Fruit fly (Drosophila melanogaster) whole organism: Measurements from ENCODE around the gene Ost48.

Experiments
- CG8478 ChIP-seq: fragments of >200 bp; optimal IDR thresholded peaks from 2 replicates; lab custom pipeline; 2018; ENCODE audit warnings: inconsistent platforms
- Dll ChIP-seq: fragments of >200 bp; optimal IDR thresholded peaks from 2 replicates; lab custom pipeline; 2017
- EcR ChIP-seq, 2 experiments: fragments of >200 bp; optimal IDR thresholded peaks; 2 replicates each; lab custom pipeline; 2017; ENCODE audit warnings: missing biosample characterization in 2 of 2, missing genetic modification characterization in 2 of 2, missing genetic modification reagents in 2 of 2
- pan ChIP-seq: fragments of >200 bp; optimal IDR thresholded peaks from 2 replicates; lab custom pipeline; 2017
- psq ChIP-seq: fragments of >200 bp; optimal IDR thresholded peaks from 2 replicates; lab custom pipeline; 2017
- usp ChIP-seq: fragments of >200 bp; optimal IDR thresholded peaks from 2 replicates; lab custom pipeline; 2017; ENCODE audit warnings: missing biosample characterization, missing genetic modification characterization, mixed read lengths

Ost48 gene

DNA sequence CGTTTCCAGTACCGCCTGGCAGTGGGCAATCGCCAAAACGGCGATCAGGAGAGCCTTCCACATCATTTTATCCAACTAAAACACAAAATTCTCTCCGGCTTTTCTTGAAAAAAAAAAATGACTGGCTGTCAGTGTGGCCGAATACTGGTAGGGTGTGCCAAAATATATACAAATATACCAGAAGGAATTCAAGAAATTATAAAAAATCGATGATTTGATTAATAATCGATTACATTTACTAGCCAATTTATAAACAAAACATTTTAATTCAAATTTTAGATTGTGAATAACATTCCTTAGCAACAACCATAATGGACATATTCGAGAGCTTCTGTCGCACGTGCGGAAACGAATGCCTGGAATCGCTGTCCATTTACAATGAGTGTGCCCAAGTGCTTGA lies at the start of gene Ost48, which contains the start of gene Dlip1:
TSS of gene Ost48 (minus strand) at position 150 of the 400 bp plus-strand sequence.
TSS of gene Dlip1 (plus strand) at position 257 of the 400 bp plus-strand sequence.
- TF ChIP-seq Dll (lab: Kevin White, UChicago) (no peak), CG8478 (lab: Kevin White, UChicago) (no peak), psq (lab: Kevin White, UChicago) (no peak), usp (no peak), pan (lab: Kevin White, UChicago) (no peak), EcR (GFP tag; optimal IDR thresholded peaks at IDR 0.05; lab: Kevin White, UChicago) (no peak)

DNA sequence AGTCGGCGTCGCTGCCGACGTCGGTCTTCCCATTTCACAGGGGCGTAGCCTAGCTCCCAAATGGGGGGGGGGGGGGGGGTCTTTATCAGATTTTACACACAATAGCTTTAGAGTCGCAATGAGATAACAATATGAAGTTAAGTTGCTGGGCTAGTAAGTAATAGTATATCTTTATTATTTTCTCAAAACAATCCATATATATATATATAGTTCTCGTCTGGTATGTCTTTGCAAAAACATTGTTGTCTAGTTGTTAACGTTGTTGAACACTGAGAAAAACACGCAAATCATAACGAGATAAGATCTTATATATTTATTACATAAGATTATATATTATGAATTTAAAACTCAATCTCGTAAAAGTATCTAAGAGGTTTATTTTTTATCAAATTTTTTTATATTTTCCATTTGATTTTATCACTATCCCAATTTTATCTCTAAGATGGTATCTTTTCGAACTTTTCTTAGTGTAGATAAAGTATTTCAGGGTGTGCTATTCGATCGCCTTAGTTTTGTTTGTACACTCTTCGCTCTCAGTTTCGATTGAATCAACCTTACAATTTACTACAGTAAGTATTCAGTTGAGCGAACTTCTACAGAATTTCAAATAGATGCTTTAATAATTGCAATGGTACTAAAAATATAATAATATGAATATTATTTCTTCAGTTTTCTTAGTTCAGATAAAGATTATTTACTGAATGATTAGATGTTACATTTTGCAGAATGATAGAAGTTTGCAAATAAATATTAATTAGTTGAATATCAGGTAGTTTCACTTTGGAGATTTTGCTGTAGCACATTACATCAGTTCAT lies 43.8 kb upstream of the Ost48 start:
- no peak for TF ChIP-seq psq (lab: Kevin White, UChicago)
- no peak for TF ChIP-seq pan (lab: Kevin White, UChicago)
- TF ChIP-seq EcR (GFP tag; optimal IDR thresholded peaks at IDR 0.05; lab: Kevin White, UChicago), result no peak
- no peak for TF ChIP-seq CG8478 (lab: Kevin White, UChicago)
- TF ChIP-seq Dll (lab: Kevin White, UChicago), result no peak

DNA sequence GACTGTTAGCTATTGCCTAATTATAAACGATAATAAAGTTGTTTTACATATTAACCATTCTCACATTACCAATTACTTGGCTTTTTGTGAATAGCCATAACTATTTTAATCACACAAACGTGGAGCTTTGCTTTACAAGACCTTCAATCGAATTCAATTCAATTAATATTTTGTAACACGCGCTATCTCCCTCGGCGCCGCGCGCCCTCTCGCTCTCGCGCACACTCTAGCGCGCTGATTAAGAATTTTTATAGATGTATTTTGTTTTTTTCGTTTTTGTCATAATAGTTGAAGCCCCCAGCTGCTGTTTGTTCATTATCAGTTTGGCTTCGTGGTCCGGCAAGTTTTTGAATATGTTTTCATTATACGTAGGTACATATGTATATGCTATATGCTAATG lies 42.8 kb upstream of the Ost48 start:
- TF ChIP-seq Dll (lab: Kevin White, UChicago) (no peak), psq (lab: Kevin White, UChicago) (no peak), EcR (GFP tag; optimal IDR thresholded peaks at IDR 0.05; lab: Kevin White, UChicago) (no peak), CG8478 (lab: Kevin White, UChicago) (no peak), pan (lab: Kevin White, UChicago) (no peak), usp (no peak)

DNA sequence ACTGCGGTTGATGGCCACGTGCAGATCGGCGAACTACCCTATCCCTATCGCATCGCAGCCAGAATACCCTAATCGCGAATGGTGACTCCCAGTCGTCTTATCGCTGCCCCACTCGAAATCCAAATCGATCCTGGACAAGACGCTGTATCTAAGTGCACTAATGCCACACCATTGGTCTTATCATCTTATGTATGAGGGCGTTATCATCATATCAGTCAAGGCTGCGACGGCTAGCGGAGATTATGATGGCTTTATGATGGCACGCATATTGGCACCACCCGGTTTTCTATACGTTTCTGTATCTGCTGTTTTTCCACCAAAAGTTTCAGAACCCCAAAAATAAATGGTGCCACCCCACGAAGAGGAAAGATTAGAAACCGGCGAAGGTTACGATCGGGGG lies 41.9 kb upstream of the Ost48 start:
- TF ChIP-seq CG8478 (lab: Kevin White, UChicago) (no peak), pan (lab: Kevin White, UChicago) (no peak), usp (no peak), Dll (lab: Kevin White, UChicago) (no peak)

DNA sequence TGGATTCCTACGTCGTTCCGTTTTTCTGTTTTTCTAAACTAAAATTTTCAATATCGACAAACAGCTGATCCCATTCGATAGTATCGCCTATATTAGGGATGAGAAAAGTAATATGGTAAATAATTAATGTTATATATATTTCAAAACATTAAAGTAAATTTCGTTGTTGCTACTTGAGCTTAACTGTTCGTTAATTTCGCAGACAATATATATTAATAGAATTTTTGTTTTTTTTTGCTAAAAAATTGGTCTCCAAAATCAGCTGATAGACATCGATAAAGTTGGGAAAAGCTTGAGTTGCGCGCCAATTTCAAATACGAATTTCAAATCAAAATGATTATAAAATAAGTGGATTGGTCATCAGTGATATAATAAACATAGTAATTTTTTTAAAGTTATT lies 38.0 kb upstream of the Ost48 start, which contains the start of gene CG12118:
TSS of gene CG12118 (minus strand) at position 53 of the 400 bp plus-strand sequence.
- no peak for TF ChIP-seq CG8478 (lab: Kevin White, UChicago)
- no peak for TF ChIP-seq Dll (lab: Kevin White, UChicago)

DNA sequence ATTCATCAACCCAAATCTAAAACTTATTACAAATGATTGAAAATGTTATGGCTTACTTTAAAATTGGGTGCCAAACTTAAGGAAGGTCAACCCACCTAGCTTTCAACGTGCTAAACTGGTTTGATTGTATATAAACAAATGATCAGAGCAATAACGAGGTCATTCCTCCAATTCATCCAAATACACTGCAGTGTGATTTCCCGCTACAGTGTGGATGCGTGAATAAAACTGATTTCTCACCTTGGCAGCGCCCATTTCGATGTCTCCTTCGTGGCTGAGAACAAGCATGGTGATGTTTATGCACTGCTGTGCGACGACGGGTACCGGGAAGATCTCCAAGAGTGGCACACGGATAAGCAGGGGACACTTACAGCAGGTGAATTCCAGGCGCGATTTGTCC lies 37.0 kb upstream of the Ost48 start:
- TF ChIP-seq CG8478 (lab: Kevin White, UChicago) (no peak), pan (lab: Kevin White, UChicago) (no peak), psq (lab: Kevin White, UChicago) (no peak), EcR (GFP tag; optimal IDR thresholded peaks at IDR 0.05; lab: Kevin White, UChicago) (no peak), usp (no peak), Dll (lab: Kevin White, UChicago) (no peak)

DNA sequence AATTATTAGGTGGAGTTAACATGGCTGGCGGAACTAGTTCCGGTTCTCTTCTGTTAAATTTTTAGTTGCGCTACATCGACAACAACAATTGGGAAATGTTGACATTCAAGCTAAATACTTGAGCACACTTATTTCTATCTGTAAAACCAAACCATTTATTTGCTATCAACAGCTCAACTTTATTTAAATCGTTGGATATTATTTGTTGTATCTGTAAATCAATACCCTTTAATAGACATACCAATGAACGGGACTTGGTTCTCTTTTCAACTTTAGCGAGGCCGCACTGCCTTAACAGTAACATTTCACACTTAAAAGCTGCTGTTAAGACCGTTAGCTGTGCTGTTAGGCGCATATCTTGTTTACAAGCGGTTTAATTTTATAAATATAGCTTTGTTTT lies 35.3 kb upstream of the Ost48 start, which contains the start of gene CG12106:
TSS of gene CG12106 (plus strand) at position 295 of the 400 bp plus-strand sequence.
- TF ChIP-seq Dll (lab: Kevin White, UChicago), result no peak
- TF ChIP-seq usp, result no peak
- TF ChIP-seq pan (lab: Kevin White, UChicago), result no peak
- no peak for TF ChIP-seq psq (lab: Kevin White, UChicago)
- no peak for TF ChIP-seq EcR (GFP tag; optimal IDR thresholded peaks at IDR 0.05; lab: Kevin White, UChicago)
- TF ChIP-seq CG8478 (lab: Kevin White, UChicago), result no peak

DNA sequence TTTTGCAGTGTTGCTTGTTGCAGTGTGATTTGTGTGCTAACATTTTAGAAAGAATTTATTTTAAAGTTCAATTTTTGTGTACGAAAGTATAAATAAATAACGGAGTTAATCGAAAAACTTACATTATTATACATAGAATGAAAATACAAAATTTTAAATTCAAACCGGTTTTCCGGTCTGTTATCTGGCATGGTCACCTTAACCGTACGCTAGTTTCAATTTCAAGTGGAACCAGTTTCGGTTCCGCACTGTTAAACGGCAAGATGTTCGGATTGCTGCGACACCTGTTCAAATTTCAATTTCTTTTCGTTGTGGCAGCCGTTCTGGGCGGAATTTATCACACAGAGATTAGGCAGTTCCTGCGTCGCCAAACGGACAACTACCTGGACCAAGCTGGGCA lies 34.1 kb upstream of the Ost48 start, which contains the start of gene CG12056:
TSS of gene CG12056 (plus strand) at position 241 of the 400 bp plus-strand sequence.
- no peak for TF ChIP-seq psq (lab: Kevin White, UChicago)
- TF ChIP-seq EcR (GFP tag; optimal IDR thresholded peaks at IDR 0.05; lab: Kevin White, UChicago), result no peak
- no peak for TF ChIP-seq Dll (lab: Kevin White, UChicago)
- TF ChIP-seq pan (lab: Kevin White, UChicago), result no peak
- no peak for TF ChIP-seq usp
- TF ChIP-seq CG8478 (lab: Kevin White, UChicago), result no peak

DNA sequence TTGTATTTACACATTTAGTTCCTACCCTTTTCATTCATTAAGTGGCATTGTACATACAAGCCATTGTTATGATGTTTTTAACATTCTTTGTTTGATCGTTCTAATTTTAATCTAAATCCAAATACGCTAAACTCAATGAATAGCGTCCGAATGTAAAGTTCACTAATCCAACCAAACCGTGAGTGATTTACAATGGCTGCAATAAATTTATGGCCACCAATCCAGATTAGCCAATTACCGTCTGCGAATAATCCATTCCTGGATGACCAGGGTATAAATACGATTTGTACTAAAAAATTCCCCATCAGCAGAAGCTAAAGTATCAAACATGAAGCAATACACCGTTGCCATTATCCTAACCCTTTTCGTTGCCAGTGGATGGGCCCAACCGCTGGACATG lies 33.0 kb upstream of the Ost48 start, which contains the start of gene CG12057:
TSS of gene CG12057 (plus strand) at position 301 of the 400 bp plus-strand sequence.
- TF ChIP-seq pan (lab: Kevin White, UChicago) (no peak), EcR (GFP tag; optimal IDR thresholded peaks at IDR 0.05; lab: Kevin White, UChicago) (no peak), psq (lab: Kevin White, UChicago) (no peak), Dll (lab: Kevin White, UChicago) (no peak)

DNA sequence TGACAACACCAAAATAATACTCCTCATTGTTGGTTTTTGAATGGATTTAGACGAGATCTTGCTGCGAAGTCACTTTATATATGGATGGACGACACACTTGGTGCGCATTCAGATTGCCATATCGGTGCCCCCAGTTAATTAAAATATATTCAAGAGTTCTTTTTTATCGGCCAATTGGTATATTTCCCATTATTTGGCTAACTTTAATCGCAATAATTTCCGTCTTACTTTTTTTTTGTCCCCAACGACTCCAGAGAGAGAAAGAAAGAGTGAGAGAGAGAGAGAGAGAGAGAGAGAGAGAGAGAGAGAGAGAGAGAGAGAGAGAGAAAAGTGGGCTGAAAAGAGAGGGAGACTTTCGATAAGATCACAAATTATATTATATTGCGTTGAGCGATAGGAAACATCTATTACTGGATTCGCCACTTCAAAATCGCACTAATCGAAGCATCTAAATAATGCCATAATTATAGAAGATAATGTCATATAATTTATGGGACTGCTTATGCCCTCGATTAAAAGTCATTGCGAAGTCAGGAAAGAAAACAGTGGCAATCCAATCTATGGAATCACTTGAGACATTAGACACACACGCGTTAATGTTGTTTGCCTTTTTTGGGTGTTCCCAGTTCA lies 32.4 kb upstream of the Ost48 start, which contains the start of gene CG12115:
TSS of gene CG12115 (minus strand) at position 51 of the 630 bp plus-strand sequence.
- TF ChIP-seq pan (lab: Kevin White, UChicago) (no peak), psq (lab: Kevin White, UChicago) (no peak), CG8478 (lab: Kevin White, UChicago) (no peak), Dll (lab: Kevin White, UChicago) (no peak), EcR (GFP tag; optimal IDR thresholded peaks at IDR 0.05; lab: Kevin White, UChicago) (no peak), usp (no peak)

DNA sequence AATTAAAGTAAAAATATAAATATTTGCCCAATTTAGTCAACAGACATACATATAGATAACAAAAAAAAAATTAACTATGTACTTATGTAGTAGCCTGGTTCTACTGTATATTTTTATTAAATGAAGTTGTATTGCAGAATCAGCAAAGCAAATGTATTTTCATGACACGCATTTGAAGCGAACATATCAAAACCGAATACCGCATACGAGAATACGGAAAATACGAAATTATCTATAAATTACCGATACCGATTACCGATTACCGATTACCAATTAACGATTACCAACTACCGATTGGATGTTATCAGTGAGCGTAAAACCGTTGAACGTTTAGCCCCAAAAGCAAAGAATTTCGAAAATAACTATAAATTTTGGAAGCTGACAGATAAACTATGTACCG lies 29.1 kb upstream of the Ost48 start:
- TF ChIP-seq Dll (lab: Kevin White, UChicago) (no peak), usp (no peak), CG8478 (lab: Kevin White, UChicago) (no peak), psq (lab: Kevin White, UChicago) (no peak), pan (lab: Kevin White, UChicago) (no peak), EcR (GFP tag; optimal IDR thresholded peaks at IDR 0.05; lab: Kevin White, UChicago) (no peak)
